Worm (Caenorhabditis elegans) whole organism, L1 larva: Measurements from ENCODE around the gene srh-35.

Experiments used
- blmp-1 ChIP-seq: fragments of 150-350 bp; optimal IDR thresholded peaks from 2 replicates; lab custom pipeline; 2014; ENCODE audit warnings: missing biosample characterization, missing genetic modification characterization
- dsc-1 ChIP-seq: sonication (generic microtip); optimal IDR thresholded peaks from 2 replicates; lab custom pipeline; 2016; ENCODE audit warnings: mild to moderate bottlenecking, missing genetic modification characterization, missing compliant biosample characterization
- sox-4 ChIP-seq: sonication (generic microtip); optimal IDR thresholded peaks from 2 replicates; lab custom pipeline; 2016; ENCODE audit warnings: missing genetic modification characterization, missing compliant biosample characterization
- ztf-11 ChIP-seq, 2 experiments: sonication (generic microtip); optimal IDR thresholded peaks; 2 replicates each; lab custom pipeline; 2016 to 2017; ENCODE audit warnings: missing genetic modification characterization in 2 of 2, missing biosample characterization in 1 of 2, missing compliant biosample characterization in 1 of 2

ce11 chrV:443193-443592, 5.8 kb downstream of the srh-35 start, which contains the start of gene srh-33:
- TF ChIP-seq sox-4 (no peak), dsc-1 (no peak), blmp-1 (tag; lab: Kevin White, UChicago) (no peak), ztf-11 (tag; optimal IDR thresholded peaks at IDR 0.05; lab: Kevin White, UChicago) (no peak)
